Worm (Caenorhabditis elegans) whole organism, late embryonic: ENCODE results near the gene Y51A2D.13.

Source experiments
- dve-1 ChIP-seq: sonication (generic microtip); optimal IDR thresholded peaks from 2 replicates; lab custom pipeline; 2017; ENCODE audit warnings: antibody characterized with exemption, mild to moderate bottlenecking, missing genetic modification characterization, missing compliant biosample characterization
- ref-2 ChIP-seq: sonication (generic microtip); optimal IDR thresholded peaks from 2 replicates; lab custom pipeline; 2016; ENCODE audit warnings: missing genetic modification characterization, missing compliant biosample characterization

DNA sequence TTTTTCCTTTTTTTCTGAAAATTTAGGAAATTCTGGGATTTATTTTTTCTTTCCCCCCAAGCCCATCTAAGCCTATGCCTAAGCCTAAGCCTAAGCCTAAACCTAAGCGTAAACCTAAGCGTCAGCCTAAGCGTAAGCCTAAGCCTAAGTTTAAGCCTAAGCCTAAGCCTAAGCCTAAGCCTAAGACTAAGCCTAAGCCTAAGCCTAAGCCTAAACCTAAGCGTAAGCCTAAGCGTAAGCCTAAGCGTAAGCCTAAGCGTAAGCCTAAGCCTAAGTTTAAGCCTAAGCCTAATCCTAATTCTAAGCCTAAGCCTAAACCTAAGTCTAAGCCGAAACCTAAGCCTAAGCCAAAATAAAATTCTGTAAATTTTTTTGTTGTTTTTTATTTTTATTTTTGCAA lies 8.4 kb upstream of the Y51A2D.13 start:
- peak; percentile 3 for TF ChIP-seq dve-1 (tag; lab: Kevin White, UChicago)
- no peak for TF ChIP-seq ref-2 (tag; lab: Kevin White, UChicago)
